Fruit fly (Drosophila melanogaster) whole organism, embryonic: Measurements from ENCODE around the gene CG32192.

Experiments
- CG10431 ChIP-seq: fragments of 200-800 bp; sonication (Bioruptor generic); optimal IDR thresholded peaks from 3 replicates; lab custom pipeline; 2018; ENCODE audit warnings: missing biosample characterization, mild to moderate bottlenecking, missing genetic modification characterization
- CG8281 ChIP-seq: fragments of 200-800 bp; sonication (Bioruptor generic); optimal IDR thresholded peaks from 2 replicates; lab custom pipeline; 2018; ENCODE audit warnings: missing biosample characterization, mild to moderate bottlenecking, missing genetic modification characterization, moderate library complexity

DNA sequence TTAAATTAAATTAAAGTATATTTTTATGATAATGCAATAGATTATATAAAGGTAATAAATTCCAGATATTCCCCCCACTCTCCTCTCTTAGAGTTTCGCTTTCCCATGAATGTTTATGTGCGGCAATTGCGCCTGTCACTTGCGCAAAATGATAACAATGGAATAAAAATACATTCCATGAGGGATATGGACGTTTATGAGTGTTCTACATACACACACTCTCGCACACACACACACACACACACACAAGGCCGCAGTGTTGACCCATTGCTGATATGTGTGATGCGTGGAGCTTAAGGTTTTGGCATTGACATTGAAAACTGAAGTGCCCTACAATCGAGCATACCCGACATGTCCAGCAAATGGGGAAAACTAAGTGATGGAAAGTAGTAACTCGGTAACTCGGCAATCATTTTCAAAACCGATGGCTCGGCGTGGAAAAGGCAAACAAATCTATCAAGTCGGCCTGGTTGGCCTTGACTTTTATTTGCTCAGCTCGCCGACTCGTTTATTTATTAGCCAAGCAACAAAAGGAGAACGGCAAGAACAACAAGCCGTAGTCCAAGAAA, 6.6 kb downstream of the CG32192 start:
- TF ChIP-seq CG10431 (GFP tag; lab: Kevin White, UChicago) (no peak), CG8281 (tag; lab: Kevin White, UChicago) (no peak)
